Worm (Caenorhabditis elegans) whole organism, L3 larva: ENCODE measurements around the gene C17A2.3.

ENCODE experiments used
- R02D3.7 ChIP-seq: fragments of 150-350 bp; optimal IDR thresholded peaks from 2 replicates; lab custom pipeline; 2014; ENCODE audit warnings: missing biosample characterization, missing genetic modification characterization
- ZK546.5 ChIP-seq: sonication (generic microtip); optimal IDR thresholded peaks from 2 replicates; lab custom pipeline; 2017; ENCODE audit warnings: missing biosample characterization, missing genetic modification characterization
- aly-2 ChIP-seq: fragments of 150-350 bp; optimal IDR thresholded peaks from 2 replicates; lab custom pipeline; 2014; ENCODE audit warnings: missing biosample characterization, missing genetic modification characterization
- ama-1 ChIP-seq: fragments of 150-350 bp; optimal IDR thresholded peaks from 2 replicates; lab custom pipeline; 2018
- ceh-16 ChIP-seq: sonication (generic microtip); optimal IDR thresholded peaks from 2 replicates; lab custom pipeline; 2017; ENCODE audit warnings: missing biosample characterization, missing genetic modification characterization
- ceh-28 ChIP-seq: fragments of 150-350 bp; optimal IDR thresholded peaks from 2 replicates; lab custom pipeline; 2014; ENCODE audit warnings: missing biosample characterization, missing genetic modification reagents, missing genetic modification characterization
- ceh-82 ChIP-seq: fragments of 150-350 bp; optimal IDR thresholded peaks from 2 replicates; lab custom pipeline; 2014; ENCODE audit warnings: missing biosample characterization, missing genetic modification characterization
- ceh-9 ChIP-seq: sonication (generic microtip); optimal IDR thresholded peaks from 2 replicates; lab custom pipeline; 2018; ENCODE audit warnings: missing biosample characterization, missing genetic modification characterization
- daf-12 ChIP-seq: fragments of 150-350 bp; optimal IDR thresholded peaks from 2 replicates; lab custom pipeline; 2014; ENCODE audit warnings: missing biosample characterization, missing genetic modification reagents, missing genetic modification characterization
- egl-5 ChIP-seq: fragments of 150-350 bp; optimal IDR thresholded peaks from 2 replicates; lab custom pipeline; 2017; ENCODE audit warnings: missing biosample characterization, missing genetic modification reagents, missing genetic modification characterization, inconsistent platforms
- elt-1 ChIP-seq: fragments of 150-350 bp; optimal IDR thresholded peaks from 2 replicates; lab custom pipeline; 2014; ENCODE audit warnings: missing biosample characterization, missing genetic modification characterization
- elt-2 ChIP-seq: sonication (generic microtip); optimal IDR thresholded peaks from 2 replicates; lab custom pipeline; 2016; ENCODE audit warnings: missing genetic modification reagents, mild to moderate bottlenecking, missing genetic modification characterization, missing compliant biosample characterization
- elt-3 ChIP-seq, 3 experiments: fragments of 150-350 bp in 1 of 3; sonication (generic microtip) in 2 of 3; optimal IDR thresholded peaks; 2 replicates in 2 of 3; 4 replicates in 1 of 3; lab custom pipeline; 2014 to 2017; ENCODE audit warnings: missing biosample characterization in 3 of 3, missing genetic modification characterization in 3 of 3
- eor-1 ChIP-seq, 2 experiments: fragments of 150-350 bp; optimal IDR thresholded peaks; 2 replicates each; lab custom pipeline; 2014 to 2018; ENCODE audit warnings: missing biosample characterization in 2 of 2, missing genetic modification characterization in 2 of 2
- fkh-10 ChIP-seq: sonication (generic microtip); optimal IDR thresholded peaks from 2 replicates; lab custom pipeline; 2017; ENCODE audit warnings: missing biosample characterization, missing genetic modification reagents, missing genetic modification characterization
- fkh-2 ChIP-seq: fragments of 150-350 bp; optimal IDR thresholded peaks from 2 replicates; lab custom pipeline; 2014; ENCODE audit warnings: missing biosample characterization, missing genetic modification reagents, missing genetic modification characterization
- fos-1 ChIP-seq: fragments of 150-350 bp; optimal IDR thresholded peaks from 2 replicates; lab custom pipeline; 2014; ENCODE audit warnings: missing biosample characterization, missing genetic modification characterization
- hmg-11 ChIP-seq: sonication (generic microtip); optimal IDR thresholded peaks from 2 replicates; lab custom pipeline; 2016; ENCODE audit warnings: missing genetic modification characterization, missing compliant biosample characterization
- jun-1 ChIP-seq: fragments of 150-350 bp; optimal IDR thresholded peaks from 2 replicates; lab custom pipeline; 2014; ENCODE audit warnings: missing biosample characterization, missing genetic modification reagents, missing genetic modification characterization
- lin-15B ChIP-seq: fragments of 150-350 bp; optimal IDR thresholded peaks from 2 replicates; lab custom pipeline; 2014; ENCODE audit warnings: missing biosample characterization, missing genetic modification characterization
- lin-39 ChIP-seq: fragments of 150-350 bp; optimal IDR thresholded peaks from 2 replicates; lab custom pipeline; 2018; ENCODE audit warnings: missing biosample characterization, missing genetic modification reagents, missing genetic modification characterization
- mml-1 ChIP-seq: fragments of 150-350 bp; sonication (generic microtip); optimal IDR thresholded peaks from 3 replicates; lab custom pipeline; 2014; ENCODE audit warnings: missing biosample characterization, missing genetic modification characterization
- nfya-1 ChIP-seq: sonication (generic microtip); optimal IDR thresholded peaks from 2 replicates; lab custom pipeline; 2017; ENCODE audit warnings: missing genetic modification characterization, mild to moderate bottlenecking, missing compliant biosample characterization, antibody characterized with exemption, moderate library complexity; ENCODE audit not compliant: insufficient read depth
- nhr-11 ChIP-seq: fragments of 150-350 bp; optimal IDR thresholded peaks from 2 replicates; lab custom pipeline; 2014; ENCODE audit warnings: missing biosample characterization, missing genetic modification characterization
- nhr-23 ChIP-seq: fragments of 150-350 bp; optimal IDR thresholded peaks from 2 replicates; lab custom pipeline; 2014; ENCODE audit warnings: missing biosample characterization, missing genetic modification reagents, missing genetic modification characterization
- nhr-237 ChIP-seq: fragments of 150-350 bp; optimal IDR thresholded peaks from 2 replicates; lab custom pipeline; 2014; ENCODE audit warnings: missing biosample characterization, missing genetic modification characterization
- nhr-25 ChIP-seq: sonication (generic microtip); optimal IDR thresholded peaks from 2 replicates; lab custom pipeline; 2017; ENCODE audit warnings: missing biosample characterization, missing genetic modification characterization
- nhr-28 ChIP-seq: fragments of 150-350 bp; optimal IDR thresholded peaks from 2 replicates; lab custom pipeline; 2014; ENCODE audit warnings: missing biosample characterization, missing genetic modification characterization
- nhr-67 ChIP-seq: fragments of 150-350 bp; optimal IDR thresholded peaks from 2 replicates; lab custom pipeline; 2014; ENCODE audit warnings: missing biosample characterization, missing genetic modification characterization
- nhr-77 ChIP-seq: fragments of 150-350 bp; optimal IDR thresholded peaks from 2 replicates; lab custom pipeline; 2014; ENCODE audit warnings: missing biosample characterization, missing genetic modification characterization
- snpc-4 ChIP-seq: fragments of 150-350 bp; optimal IDR thresholded peaks from 2 replicates; lab custom pipeline; 2014; ENCODE audit warnings: missing biosample characterization, missing genetic modification characterization
- tbx-2 ChIP-seq: sonication (generic microtip); optimal IDR thresholded peaks from 2 replicates; lab custom pipeline; 2016; ENCODE audit warnings: mild to moderate bottlenecking, missing genetic modification characterization, missing compliant biosample characterization
- unc-39 ChIP-seq: sonication (generic microtip); optimal IDR thresholded peaks from 4 replicates; lab custom pipeline; 2017; ENCODE audit warnings: missing biosample characterization, missing genetic modification characterization
- unc-62 ChIP-seq: fragments of 150-350 bp; sonication (generic microtip); optimal IDR thresholded peaks from 4 replicates; lab custom pipeline; 2014; ENCODE audit warnings: missing biosample characterization, missing genetic modification reagents, missing genetic modification characterization
- zag-1 ChIP-seq: fragments of 150-350 bp; optimal IDR thresholded peaks from 2 replicates; lab custom pipeline; 2014; ENCODE audit warnings: missing biosample characterization, missing genetic modification characterization
- ztf-11 ChIP-seq: fragments of 150-350 bp; optimal IDR thresholded peaks from 2 replicates; lab custom pipeline; 2014; ENCODE audit warnings: missing biosample characterization, missing genetic modification characterization
- ztf-4 ChIP-seq: fragments of 150-350 bp; optimal IDR thresholded peaks from 2 replicates; lab custom pipeline; 2014; ENCODE audit warnings: missing biosample characterization, missing genetic modification characterization

Gene C17A2.3

ce11 chrII:3877874-3878273, 34.5 kb downstream of the C17A2.3 start, which contains the start of gene sdz-7:
sdz-7 (minus strand) TSS chrII:3877974.
- no peak for TF ChIP-seq lin-39 (tag; lab: Kevin White, UChicago)
- TF ChIP-seq elt-3 (tag; optimal IDR thresholded peaks at IDR 0.05; lab: Kevin White, UChicago) = no peak
- TF ChIP-seq nhr-77 (tag; lab: Kevin White, UChicago) = no peak
- no peak for TF ChIP-seq fos-1
- no peak for TF ChIP-seq ceh-28
- no peak for TF ChIP-seq nhr-11 (tag; lab: Kevin White, UChicago)
- no peak for TF ChIP-seq eor-1 (tag; optimal IDR thresholded peaks at IDR 0.05; lab: Kevin White, UChicago)
- no peak for TF ChIP-seq elt-1 (tag; lab: Kevin White, UChicago)
- TF ChIP-seq ceh-16 (tag; lab: Kevin White, UChicago) = no peak
- TF ChIP-seq egl-5 (tag; lab: Kevin White, UChicago) = no peak
- TF ChIP-seq ztf-11 (tag; lab: Kevin White, UChicago) = no peak
- no peak for TF ChIP-seq nfya-1 (tag; lab: Kevin White, UChicago)
- no peak for TF ChIP-seq nhr-25 (tag; lab: Kevin White, UChicago)
- no peak for TF ChIP-seq jun-1 (tag; lab: Kevin White, UChicago)
- TF ChIP-seq nhr-28 (tag; lab: Kevin White, UChicago) = no peak
- TF ChIP-seq R02D3.7 (tag; lab: Kevin White, UChicago) = no peak
- no peak for TF ChIP-seq fkh-10 (GFP tag; lab: Kevin White, UChicago)
- TF ChIP-seq ceh-82 = no peak
- no peak for TF ChIP-seq fkh-2
- TF ChIP-seq nhr-67 = no peak
- TF ChIP-seq, all 47 proteins: peak for 0

ce11 chrII:3878330-3878729, 34.9 kb downstream of the C17A2.3 start, which contains the start of gene srh-250:
srh-250 (plus strand) TSS chrII:3878630.
- no peak for TF ChIP-seq ceh-16 (tag; lab: Kevin White, UChicago)
- TF ChIP-seq fos-1 = no peak
- no peak for TF ChIP-seq nhr-67
- no peak for TF ChIP-seq ztf-11 (tag; lab: Kevin White, UChicago)
- TF ChIP-seq nhr-28 (tag; lab: Kevin White, UChicago) = no peak
- no peak for TF ChIP-seq nhr-25 (tag; lab: Kevin White, UChicago)
- no peak for TF ChIP-seq ama-1
- TF ChIP-seq tbx-2 (tag; lab: Kevin White, UChicago) = no peak
- no peak for TF ChIP-seq eor-1 (tag; optimal IDR thresholded peaks at IDR 0.05; lab: Kevin White, UChicago)
- TF ChIP-seq fkh-2 = no peak
- no peak for TF ChIP-seq lin-15B (tag; lab: Kevin White, UChicago)
- TF ChIP-seq, all 47 proteins: peak for 0

ce11 chrII:3879945-3880344, 36.5 kb downstream of the C17A2.3 start, which contains the start of gene nhr-166:
nhr-166 (plus strand) TSS chrII:3880245.
- TF ChIP-seq ZK546.5 (no peak), ztf-11 (tag; lab: Kevin White, UChicago) (no peak), eor-1 (tag; optimal IDR thresholded peaks at IDR 0.05; lab: Kevin White, UChicago) (no peak), egl-5 (tag; lab: Kevin White, UChicago) (no peak), nhr-25 (tag; lab: Kevin White, UChicago) (no peak), zag-1 (tag; lab: Kevin White, UChicago) (no peak), elt-2 (tag; lab: Kevin White, UChicago) (no peak), daf-12 (no peak), tbx-2 (tag; lab: Kevin White, UChicago) (no peak), snpc-4 (tag; lab: Kevin White, UChicago) (no peak), hmg-11 (no peak), jun-1 (tag; lab: Kevin White, UChicago) (no peak), lin-39 (tag; lab: Kevin White, UChicago) (no peak), ceh-28 (no peak), elt-3 (tag; optimal IDR thresholded peaks at IDR 0.05; lab: Kevin White, UChicago) (no peak), ceh-9 (tag; lab: Kevin White, UChicago) (no peak), unc-62 (GFP tag; lab: Kevin White, UChicago) (no peak), nhr-237 (tag; lab: Kevin White, UChicago) (no peak), aly-2 (no peak)

- no peak for TF ChIP-seq nhr-25 (tag; lab: Kevin White, UChicago)
- no peak for TF ChIP-seq nhr-67
- no peak for TF ChIP-seq aly-2
- TF ChIP-seq nhr-237 (tag; lab: Kevin White, UChicago) = no peak
- no peak for TF ChIP-seq ztf-4 (tag; lab: Kevin White, UChicago)
- no peak for TF ChIP-seq ceh-9 (tag; lab: Kevin White, UChicago)
- no peak for TF ChIP-seq fos-1
- TF ChIP-seq ZK546.5 = no peak
- TF ChIP-seq nhr-23 (tag; lab: Kevin White, UChicago) = no peak
- no peak for TF ChIP-seq mml-1 (tag; lab: Kevin White, UChicago)
- no peak for TF ChIP-seq lin-39 (tag; lab: Kevin White, UChicago)
- no peak for TF ChIP-seq nhr-28 (tag; lab: Kevin White, UChicago)
- TF ChIP-seq elt-2 (tag; lab: Kevin White, UChicago) = no peak
- no peak for TF ChIP-seq nhr-77 (tag; lab: Kevin White, UChicago)
- TF ChIP-seq zag-1 (tag; lab: Kevin White, UChicago) = no peak
- no peak for TF ChIP-seq unc-39 (tag; lab: Kevin White, UChicago)
These were observed 47.7 kb downstream of the C17A2.3 start, which contains the start of gene F53C3.8 for ce11 chrII:3891124-3891523. F53C3.8 (plus strand) TSS chrII:3891424.
